Worm (Caenorhabditis elegans): Measurements from ENCODE around the gene kin-20.

ce11 chrX:15230394-15230968 lies 47.1 kb downstream of the kin-20 start, which contains the start of gene H03A11.2:
- no peak for TF ChIP-seq ztf-29 (GFP tag; IDR thresholded peaks at IDR 0.05)
- TF ChIP-seq ztf-23 (GFP tag; IDR thresholded peaks at IDR 0.05), result no peak
- no peak for TF ChIP-seq ref-1 (GFP tag; conservative IDR thresholded peaks at IDR 0.05)
- no peak for TF ChIP-seq cog-1 (tag; optimal IDR thresholded peaks at IDR 0.05)
